Worm (Caenorhabditis elegans) whole organism, late embryonic: ENCODE results near the gene T24D3.2.

ENCODE experiments used
- C38D4.7 ChIP-seq: fragments of 200-800 bp; sonication (Bioruptor generic); optimal IDR thresholded peaks from 2 replicates; lab custom pipeline; 2018; ENCODE audit warnings: mild to moderate bottlenecking, missing genetic modification characterization, moderate library complexity, missing compliant biosample characterization
- F13H6.1 ChIP-seq: sonication (generic microtip); optimal IDR thresholded peaks from 2 replicates; lab custom pipeline; 2016; ENCODE audit warnings: missing genetic modification characterization, missing compliant biosample characterization
- K09A11.1 ChIP-seq: sonication (generic microtip); optimal IDR thresholded peaks from 2 replicates; lab custom pipeline; 2017; ENCODE audit warnings: antibody characterized with exemption, mild to moderate bottlenecking, missing genetic modification characterization, missing compliant biosample characterization; ENCODE audit not compliant: insufficient read depth
- T23F11.4 ChIP-seq: fragments of 200-800 bp; sonication (Bioruptor generic); optimal IDR thresholded peaks from 2 replicates; lab custom pipeline; 2018; ENCODE audit warnings: mild to moderate bottlenecking, missing genetic modification characterization, missing compliant biosample characterization
- Y22D7AL.16 ChIP-seq: sonication (generic microtip); optimal IDR thresholded peaks from 2 replicates; lab custom pipeline; 2016; ENCODE audit warnings: missing genetic modification characterization, missing compliant biosample characterization
- ceh-19 ChIP-seq: fragments of 200-800 bp; sonication (Bioruptor generic); optimal IDR thresholded peaks from 2 replicates; lab custom pipeline; 2018; ENCODE audit warnings: mild to moderate bottlenecking, missing genetic modification characterization, missing compliant biosample characterization
- ceh-2 ChIP-seq: sonication (generic microtip); optimal IDR thresholded peaks from 2 replicates; lab custom pipeline; 2016; ENCODE audit warnings: missing genotype, missing genetic modification characterization, missing compliant biosample characterization
- ceh-22 ChIP-seq: sonication (generic microtip); optimal IDR thresholded peaks from 2 replicates; lab custom pipeline; 2017; ENCODE audit warnings: missing biosample characterization, missing genetic modification characterization
- ceh-30 ChIP-seq: fragments of 150-350 bp; optimal IDR thresholded peaks from 2 replicates; lab custom pipeline; 2014; ENCODE audit warnings: missing biosample characterization, missing genetic modification characterization
- ceh-31 ChIP-seq: sonication (generic microtip); optimal IDR thresholded peaks from 2 replicates; lab custom pipeline; 2016; ENCODE audit warnings: missing genetic modification characterization, missing compliant biosample characterization
- ceh-34 ChIP-seq: sonication (generic microtip); optimal IDR thresholded peaks from 2 replicates; lab custom pipeline; 2016; ENCODE audit warnings: mild to moderate bottlenecking, missing genetic modification characterization, missing compliant biosample characterization
- ceh-45 ChIP-seq: fragments of 200-800 bp; sonication (Bioruptor generic); IDR thresholded peaks from 2 replicates; pipeline ENCODE4 v1.3.6; 2022; ENCODE audit warnings: missing genetic modification reagents, missing genetic modification characterization, missing compliant biosample characterization
- ceh-48 ChIP-seq: sonication (generic microtip); optimal IDR thresholded peaks from 2 replicates; lab custom pipeline; 2016; ENCODE audit warnings: missing genetic modification characterization, inconsistent platforms, missing compliant biosample characterization
- ceh-9 ChIP-seq: sonication (generic microtip); optimal IDR thresholded peaks from 2 replicates; lab custom pipeline; 2016; ENCODE audit warnings: mild to moderate bottlenecking, missing genetic modification characterization, inconsistent platforms, missing compliant biosample characterization
- che-1 ChIP-seq: sonication (generic microtip); optimal IDR thresholded peaks from 2 replicates; lab custom pipeline; 2016; ENCODE audit warnings: mild to moderate bottlenecking, missing genetic modification characterization, missing compliant biosample characterization
- dve-1 ChIP-seq: sonication (generic microtip); optimal IDR thresholded peaks from 2 replicates; lab custom pipeline; 2017; ENCODE audit warnings: antibody characterized with exemption, mild to moderate bottlenecking, missing genetic modification characterization, missing compliant biosample characterization
- elt-2 ChIP-seq: sonication (generic microtip); optimal IDR thresholded peaks from 2 replicates; lab custom pipeline; 2016; ENCODE audit warnings: missing genetic modification reagents, missing genetic modification characterization, missing compliant biosample characterization
- elt-4 ChIP-seq: sonication (generic microtip); optimal IDR thresholded peaks from 2 replicates; lab custom pipeline; 2016; ENCODE audit warnings: missing genetic modification characterization, missing compliant biosample characterization
- eyg-1 ChIP-seq: sonication (generic microtip); optimal IDR thresholded peaks from 2 replicates; lab custom pipeline; 2016; ENCODE audit warnings: missing genotype, missing genetic modification characterization, missing compliant biosample characterization
- fax-1 ChIP-seq: sonication (generic microtip); optimal IDR thresholded peaks from 2 replicates; lab custom pipeline; 2016; ENCODE audit warnings: missing genotype, missing genetic modification characterization, missing compliant biosample characterization
- fkh-10 ChIP-seq: fragments of 150-350 bp; optimal IDR thresholded peaks from 2 replicates; lab custom pipeline; 2014; ENCODE audit warnings: missing biosample characterization, missing genetic modification reagents, missing genetic modification characterization
- gmeb-2 ChIP-seq: sonication (generic microtip); optimal IDR thresholded peaks from 2 replicates; lab custom pipeline; 2016; ENCODE audit warnings: missing genetic modification characterization, inconsistent platforms, missing compliant biosample characterization
- hlh-13 ChIP-seq: fragments of 200-800 bp; sonication (Bioruptor generic); optimal IDR thresholded peaks from 2 replicates; lab custom pipeline; 2018; ENCODE audit warnings: mild to moderate bottlenecking, missing genetic modification characterization, missing compliant biosample characterization
- hlh-15 ChIP-seq: sonication (generic microtip); optimal IDR thresholded peaks from 2 replicates; lab custom pipeline; 2016; ENCODE audit warnings: missing genetic modification characterization, missing compliant biosample characterization
- hlh-30 ChIP-seq: sonication (generic microtip); optimal IDR thresholded peaks from 2 replicates; lab custom pipeline; 2017; ENCODE audit warnings: antibody characterized with exemption, missing genetic modification characterization, missing compliant biosample characterization; ENCODE audit not compliant: insufficient read depth
- hlh-6 ChIP-seq: sonication (generic microtip); optimal IDR thresholded peaks from 2 replicates; lab custom pipeline; 2016; ENCODE audit warnings: missing genotype, missing genetic modification characterization, missing compliant biosample characterization
- hlh-8 ChIP-seq: sonication (generic microtip); optimal IDR thresholded peaks from 2 replicates; lab custom pipeline; 2016; ENCODE audit warnings: missing genotype, missing genetic modification characterization, missing compliant biosample characterization
- lin-11 ChIP-seq: fragments of 200-800 bp; sonication (Bioruptor generic); optimal IDR thresholded peaks from 2 replicates; lab custom pipeline; 2018; ENCODE audit warnings: mild to moderate bottlenecking, missing genetic modification characterization, missing compliant biosample characterization
- mec-3 ChIP-seq: sonication (generic microtip); optimal IDR thresholded peaks from 2 replicates; lab custom pipeline; 2016; ENCODE audit warnings: borderline replicate concordance, missing genetic modification characterization, missing compliant biosample characterization
- nhr-11 ChIP-seq: fragments of 150-350 bp; optimal IDR thresholded peaks from 2 replicates; lab custom pipeline; 2014; ENCODE audit warnings: missing biosample characterization, missing genetic modification characterization
- nhr-232 ChIP-seq: sonication (generic microtip); optimal IDR thresholded peaks from 2 replicates; lab custom pipeline; 2016; ENCODE audit warnings: missing genetic modification characterization, missing compliant biosample characterization
- odd-2 ChIP-seq: sonication (generic microtip); optimal IDR thresholded peaks from 2 replicates; lab custom pipeline; 2017; ENCODE audit warnings: antibody characterized with exemption, mild to moderate bottlenecking, missing genetic modification characterization, missing compliant biosample characterization
- pha-2 ChIP-seq: sonication (generic microtip); optimal IDR thresholded peaks from 2 replicates; lab custom pipeline; 2017; ENCODE audit warnings: mild to moderate bottlenecking, missing genetic modification characterization, missing compliant biosample characterization
- pqm-1 ChIP-seq: sonication (generic microtip); optimal IDR thresholded peaks from 2 replicates; lab custom pipeline; 2016; ENCODE audit warnings: missing genetic modification characterization, missing compliant biosample characterization
- pros-1 ChIP-seq: fragments of 150-350 bp; optimal IDR thresholded peaks from 2 replicates; lab custom pipeline; 2014; ENCODE audit warnings: missing biosample characterization, missing genetic modification reagents, missing genetic modification characterization
- ref-2 ChIP-seq: sonication (generic microtip); optimal IDR thresholded peaks from 2 replicates; lab custom pipeline; 2016; ENCODE audit warnings: missing genetic modification characterization, missing compliant biosample characterization
- sox-4 ChIP-seq: sonication (generic microtip); optimal IDR thresholded peaks from 2 replicates; lab custom pipeline; 2017; ENCODE audit warnings: mild to moderate bottlenecking, missing genetic modification characterization, inconsistent platforms, missing compliant biosample characterization
- tbx-2 ChIP-seq: sonication (generic microtip); optimal IDR thresholded peaks from 2 replicates; lab custom pipeline; 2016; ENCODE audit warnings: missing genetic modification characterization, missing compliant biosample characterization
- tbx-7 ChIP-seq: sonication (generic microtip); optimal IDR thresholded peaks from 2 replicates; lab custom pipeline; 2016; ENCODE audit warnings: missing genotype, missing genetic modification characterization, missing compliant biosample characterization
- unc-3 ChIP-seq, 2 experiments: fragments of 200-800 bp in 1 of 2; sonication (Bioruptor generic) in 1 of 2; sonication (generic microtip) in 1 of 2; conservative IDR thresholded peaks in 1 of 2; optimal IDR thresholded peaks in 1 of 2; 2 replicates each; pipeline versions ENCODE4 v1.3.6 to Lab custom; 2016 to 2022; ENCODE audit warnings: missing compliant biosample characterization in 2 of 2, missing genetic modification characterization in 2 of 2, missing genetic modification reagents in 1 of 2
- unc-42 ChIP-seq: sonication (generic microtip); optimal IDR thresholded peaks from 2 replicates; lab custom pipeline; 2016; ENCODE audit warnings: missing genotype, missing genetic modification characterization, missing compliant biosample characterization
- unc-55 ChIP-seq: sonication (generic microtip); optimal IDR thresholded peaks from 2 replicates; lab custom pipeline; 2017; ENCODE audit warnings: missing biosample characterization, missing genetic modification reagents, missing genetic modification characterization

The T24D3.2 gene

ce11 chrX:12430309-12430708 lies 4.8 kb downstream of the T24D3.2 start, which contains the start of gene med-1:
Gene med-1 (plus strand): TSS chrX:12430609.
- TF ChIP-seq gmeb-2 (no peak), elt-2 (no peak), sox-4 (tag; lab: Kevin White, UChicago) (no peak), fax-1 (tag; lab: Kevin White, UChicago) (no peak), pqm-1 (tag; lab: Kevin White, UChicago) (no peak), dve-1 (no peak), tbx-7 (no peak), hlh-30 (tag; lab: Kevin White, UChicago) (no peak), fkh-10 (no peak), T23F11.4 (GFP tag; lab: Kevin White, UChicago) (no peak), K09A11.1 (tag; lab: Kevin White, UChicago) (no peak), hlh-8 (tag; lab: Kevin White, UChicago) (no peak), pros-1 (tag; lab: Kevin White, UChicago) (no peak), ceh-30 (tag; lab: Kevin White, UChicago) (no peak), ceh-34 (tag; lab: Kevin White, UChicago) (no peak), hlh-6 (no peak), F13H6.1 (no peak)

DNA sequence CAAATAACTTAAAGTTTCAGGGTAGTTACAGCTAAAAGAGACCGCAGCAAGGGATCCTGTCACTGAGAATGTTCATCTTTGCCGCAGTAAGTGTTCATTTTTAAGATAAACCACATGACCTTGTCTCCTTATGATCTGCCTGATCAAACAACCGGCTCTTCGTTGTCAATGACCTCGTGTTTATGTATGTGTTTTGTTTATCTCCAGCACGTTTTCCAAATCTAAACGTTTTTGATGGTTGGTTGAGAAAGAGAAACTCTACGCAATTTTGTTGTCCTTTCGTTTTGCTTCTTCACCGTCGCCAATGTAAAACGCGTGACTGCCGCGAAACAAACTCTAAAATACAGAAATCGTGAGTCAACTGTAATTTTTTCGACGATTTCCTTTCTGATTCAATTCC lies 8.6 kb downstream of the T24D3.2 start, which contains the start of gene tsct-1:
tsct-1 (plus strand) TSS at position 12 of the 400 bp plus-strand sequence.
- TF ChIP-seq eyg-1 (tag; lab: Kevin White, UChicago), result no peak
- no peak for TF ChIP-seq hlh-13
- no peak for TF ChIP-seq lin-11
- TF ChIP-seq tbx-7, result no peak
- TF ChIP-seq ceh-2 (tag; lab: Kevin White, UChicago), result no peak
- TF ChIP-seq unc-42 (tag; lab: Kevin White, UChicago), result no peak
- no peak for TF ChIP-seq che-1 (tag; lab: Kevin White, UChicago)
- no peak for TF ChIP-seq ceh-31 (tag; lab: Kevin White, UChicago)
- no peak for TF ChIP-seq nhr-232
- TF ChIP-seq C38D4.7 (GFP tag; lab: Kevin White, UChicago), result no peak
- TF ChIP-seq ceh-9, result no peak
- TF ChIP-seq elt-4 (tag; lab: Kevin White, UChicago), result no peak
- no peak for TF ChIP-seq unc-3 (GFP tag; conservative IDR thresholded peaks at IDR 0.05; lab: Robert Waterston, UW)
- TF ChIP-seq unc-3 (tag; optimal IDR thresholded peaks at IDR 0.05; lab: Kevin White, UChicago), result no peak
- TF ChIP-seq K09A11.1 (tag; lab: Kevin White, UChicago), result no peak
- TF ChIP-seq ref-2 (tag; lab: Kevin White, UChicago), result no peak
- TF ChIP-seq ceh-22 (tag; lab: Kevin White, UChicago), result no peak

DNA sequence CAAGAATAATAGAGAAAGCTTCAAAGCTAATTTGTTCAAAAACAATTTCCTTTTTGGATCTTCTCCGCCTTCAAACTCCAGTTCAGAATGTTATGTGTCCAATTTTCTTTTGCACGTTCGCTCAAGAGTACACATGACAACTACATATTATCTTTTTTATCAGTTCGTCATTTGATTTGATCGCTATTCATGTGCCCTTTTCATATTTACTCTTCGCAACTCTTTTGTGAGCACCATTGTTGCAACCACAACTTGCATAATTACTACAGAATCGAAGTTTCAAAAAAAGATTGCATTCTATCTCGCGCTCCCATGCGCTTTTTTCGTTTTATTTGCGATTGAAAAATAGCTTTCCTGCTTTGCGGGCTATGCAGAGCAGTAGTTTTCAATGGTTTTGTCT lies 9.7 kb downstream of the T24D3.2 start:
- TF ChIP-seq ceh-30 (tag; lab: Kevin White, UChicago), result no peak
- no peak for TF ChIP-seq unc-42 (tag; lab: Kevin White, UChicago)
- no peak for TF ChIP-seq ceh-48 (tag; lab: Kevin White, UChicago)
- TF ChIP-seq odd-2, result no peak
- TF ChIP-seq tbx-2 (tag; lab: Kevin White, UChicago), result no peak

DNA sequence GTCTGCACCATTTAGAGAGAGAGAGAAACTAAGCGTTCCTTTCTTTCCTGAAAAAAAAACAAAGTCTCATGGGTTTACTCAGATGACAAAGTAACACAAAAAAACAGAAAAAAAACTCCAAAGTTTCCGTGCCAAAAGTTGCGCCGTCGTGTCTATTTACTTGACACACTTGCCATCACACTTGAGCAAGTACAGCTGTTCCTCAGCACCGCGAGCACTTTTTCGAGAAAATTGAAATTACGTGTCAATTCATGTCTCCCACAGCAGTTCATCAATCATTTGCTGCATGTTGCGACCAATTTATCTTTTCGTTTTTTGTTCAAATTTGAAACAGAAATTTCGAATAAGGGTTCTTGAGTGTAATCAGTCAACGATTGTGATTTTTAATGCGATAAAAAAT lies 11.0 kb downstream of the T24D3.2 start:
- TF ChIP-seq che-1 (tag; lab: Kevin White, UChicago), result no peak
- no peak for TF ChIP-seq ceh-45 (GFP tag; lab: Robert Waterston, UW)
- TF ChIP-seq odd-2, result no peak

- no peak for TF ChIP-seq nhr-232
- no peak for TF ChIP-seq F13H6.1
- no peak for TF ChIP-seq dve-1
- TF ChIP-seq mec-3 (tag; lab: Kevin White, UChicago), result no peak
- no peak for TF ChIP-seq pha-2 (tag; lab: Kevin White, UChicago)
- TF ChIP-seq Y22D7AL.16, result no peak
- no peak for TF ChIP-seq unc-55
- TF ChIP-seq hlh-15 (tag; lab: Kevin White, UChicago), result no peak
- no peak for TF ChIP-seq nhr-11 (tag; lab: Kevin White, UChicago)
- no peak for TF ChIP-seq ceh-22 (tag; lab: Kevin White, UChicago)
- TF ChIP-seq ceh-19 (GFP tag; lab: Kevin White, UChicago), result no peak
Measured at ce11 chrX:12438266-12438665, 12.7 kb downstream of the T24D3.2 start.
